Worm (Caenorhabditis elegans) whole organism, late embryonic: Measurements from ENCODE around the gene F53B3.5.

Experiments
- ama-1 ChIP-seq: fragments of 150-350 bp; optimal IDR thresholded peaks from 2 replicates; lab custom pipeline; 2014
- ceh-19 ChIP-seq: fragments of 200-800 bp; sonication (Bioruptor generic); optimal IDR thresholded peaks from 2 replicates; lab custom pipeline; 2018; ENCODE audit warnings: mild to moderate bottlenecking, missing genetic modification characterization, missing compliant biosample characterization
- ceh-34 ChIP-seq: sonication (generic microtip); optimal IDR thresholded peaks from 2 replicates; lab custom pipeline; 2016; ENCODE audit warnings: mild to moderate bottlenecking, missing genetic modification characterization, missing compliant biosample characterization
- dmd-4 ChIP-seq: sonication (generic microtip); optimal IDR thresholded peaks from 2 replicates; lab custom pipeline; 2016; ENCODE audit warnings: borderline replicate concordance, missing genetic modification characterization, missing compliant biosample characterization
- pag-3 ChIP-seq: sonication (generic microtip); optimal IDR thresholded peaks from 2 replicates; lab custom pipeline; 2016; ENCODE audit warnings: missing compliant biosample characterization, missing genetic modification characterization, borderline replicate concordance
- sox-4 ChIP-seq: sonication (generic microtip); optimal IDR thresholded peaks from 2 replicates; lab custom pipeline; 2017; ENCODE audit warnings: mild to moderate bottlenecking, missing genetic modification characterization, inconsistent platforms, missing compliant biosample characterization

DNA sequence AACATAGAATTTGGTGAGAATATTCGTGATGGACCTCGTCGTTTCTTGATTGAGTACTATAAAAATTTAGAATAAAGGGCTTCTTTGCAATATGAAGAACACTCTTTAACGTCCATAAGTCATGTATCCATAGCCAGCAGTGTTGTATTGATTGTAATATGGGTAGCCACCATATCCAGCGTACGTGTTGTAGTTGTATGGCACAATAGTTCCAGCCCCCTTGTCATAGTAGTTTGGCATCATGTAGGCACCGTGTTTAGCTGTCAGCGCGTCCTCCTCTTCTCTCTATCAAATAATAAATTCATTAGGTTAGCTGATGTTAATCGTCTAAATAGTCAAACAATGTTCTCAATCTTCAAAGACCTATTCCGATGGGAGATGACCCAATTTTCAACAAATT lies 6.1 kb downstream of the F53B3.5 start:
- TF ChIP-seq pag-3 (tag; lab: Kevin White, UChicago) (no peak), ama-1 (lab: Kevin White, UChicago) (no peak), dmd-4 (tag; lab: Kevin White, UChicago) (no peak), sox-4 (tag; lab: Kevin White, UChicago) (no peak), ceh-19 (no peak), ceh-34 (tag; lab: Kevin White, UChicago) (no peak)
